Worm (Caenorhabditis elegans) whole organism, late embryonic: ENCODE data around the gene ech-3.

Experiments used
- C08G9.2 ChIP-seq: sonication (generic microtip); optimal IDR thresholded peaks from 2 replicates; lab custom pipeline; 2016; ENCODE audit warnings: mild to moderate bottlenecking, missing genetic modification characterization, moderate library complexity, missing compliant biosample characterization
- T23F11.4 ChIP-seq: fragments of 200-800 bp; sonication (Bioruptor generic); optimal IDR thresholded peaks from 2 replicates; lab custom pipeline; 2018; ENCODE audit warnings: mild to moderate bottlenecking, missing genetic modification characterization, missing compliant biosample characterization
- ahr-1 ChIP-seq: sonication (generic microtip); optimal IDR thresholded peaks from 2 replicates; lab custom pipeline; 2016; ENCODE audit warnings: missing genetic modification characterization, missing compliant biosample characterization
- ceh-18 ChIP-seq: sonication (generic microtip); optimal IDR thresholded peaks from 2 replicates; lab custom pipeline; 2016; ENCODE audit warnings: missing genetic modification characterization, missing compliant biosample characterization
- ceh-19 ChIP-seq: fragments of 200-800 bp; sonication (Bioruptor generic); optimal IDR thresholded peaks from 2 replicates; lab custom pipeline; 2018; ENCODE audit warnings: mild to moderate bottlenecking, missing genetic modification characterization, missing compliant biosample characterization
- ceh-2 ChIP-seq: sonication (generic microtip); optimal IDR thresholded peaks from 2 replicates; lab custom pipeline; 2016; ENCODE audit warnings: missing genotype, missing genetic modification characterization, missing compliant biosample characterization
- ceh-22 ChIP-seq: sonication (generic microtip); optimal IDR thresholded peaks from 2 replicates; lab custom pipeline; 2017; ENCODE audit warnings: missing biosample characterization, missing genetic modification characterization
- ceh-31 ChIP-seq: sonication (generic microtip); optimal IDR thresholded peaks from 2 replicates; lab custom pipeline; 2016; ENCODE audit warnings: missing genetic modification characterization, missing compliant biosample characterization
- ceh-34 ChIP-seq: sonication (generic microtip); optimal IDR thresholded peaks from 2 replicates; lab custom pipeline; 2016; ENCODE audit warnings: mild to moderate bottlenecking, missing genetic modification characterization, missing compliant biosample characterization
- ceh-45 ChIP-seq: fragments of 200-800 bp; sonication (Bioruptor generic); IDR thresholded peaks from 2 replicates; pipeline ENCODE4 v1.3.6; 2022; ENCODE audit warnings: missing genetic modification reagents, missing genetic modification characterization, missing compliant biosample characterization
- che-1 ChIP-seq: sonication (generic microtip); optimal IDR thresholded peaks from 2 replicates; lab custom pipeline; 2016; ENCODE audit warnings: mild to moderate bottlenecking, missing genetic modification characterization, missing compliant biosample characterization
- dmd-4 ChIP-seq: sonication (generic microtip); optimal IDR thresholded peaks from 2 replicates; lab custom pipeline; 2016; ENCODE audit warnings: borderline replicate concordance, missing genetic modification characterization, missing compliant biosample characterization
- elt-2 ChIP-seq: sonication (generic microtip); optimal IDR thresholded peaks from 2 replicates; lab custom pipeline; 2016; ENCODE audit warnings: missing genetic modification reagents, missing genetic modification characterization, missing compliant biosample characterization
- elt-4 ChIP-seq: sonication (generic microtip); optimal IDR thresholded peaks from 2 replicates; lab custom pipeline; 2016; ENCODE audit warnings: missing genetic modification characterization, missing compliant biosample characterization
- ets-4 ChIP-seq: sonication (generic microtip); optimal IDR thresholded peaks from 2 replicates; lab custom pipeline; 2016; ENCODE audit warnings: missing genetic modification characterization, missing compliant biosample characterization
- fkh-10 ChIP-seq: fragments of 150-350 bp; optimal IDR thresholded peaks from 2 replicates; lab custom pipeline; 2014; ENCODE audit warnings: missing biosample characterization, missing genetic modification reagents, missing genetic modification characterization
- hlh-13 ChIP-seq: fragments of 200-800 bp; sonication (Bioruptor generic); optimal IDR thresholded peaks from 2 replicates; lab custom pipeline; 2018; ENCODE audit warnings: mild to moderate bottlenecking, missing genetic modification characterization, missing compliant biosample characterization
- hlh-6 ChIP-seq: sonication (generic microtip); optimal IDR thresholded peaks from 2 replicates; lab custom pipeline; 2016; ENCODE audit warnings: missing genotype, missing genetic modification characterization, missing compliant biosample characterization
- lim-6 ChIP-seq: sonication (generic microtip); optimal IDR thresholded peaks from 2 replicates; lab custom pipeline; 2016; ENCODE audit warnings: missing genetic modification characterization, missing compliant biosample characterization
- lin-11 ChIP-seq: fragments of 200-800 bp; sonication (Bioruptor generic); optimal IDR thresholded peaks from 2 replicates; lab custom pipeline; 2018; ENCODE audit warnings: mild to moderate bottlenecking, missing genetic modification characterization, missing compliant biosample characterization
- madf-2 ChIP-seq: sonication (generic microtip); optimal IDR thresholded peaks from 2 replicates; lab custom pipeline; 2017; ENCODE audit warnings: missing genetic modification characterization, missing compliant biosample characterization
- mec-3 ChIP-seq: sonication (generic microtip); optimal IDR thresholded peaks from 2 replicates; lab custom pipeline; 2016; ENCODE audit warnings: borderline replicate concordance, missing genetic modification characterization, missing compliant biosample characterization
- nfya-1 ChIP-seq: sonication (generic microtip); optimal IDR thresholded peaks from 2 replicates; lab custom pipeline; 2017; ENCODE audit warnings: missing genetic modification characterization, mild to moderate bottlenecking, missing compliant biosample characterization, antibody characterized with exemption, moderate library complexity
- nhr-11 ChIP-seq: fragments of 150-350 bp; optimal IDR thresholded peaks from 2 replicates; lab custom pipeline; 2014; ENCODE audit warnings: missing biosample characterization, missing genetic modification characterization
- nhr-232 ChIP-seq: sonication (generic microtip); optimal IDR thresholded peaks from 2 replicates; lab custom pipeline; 2016; ENCODE audit warnings: missing genetic modification characterization, missing compliant biosample characterization
- npax-4 ChIP-seq: sonication (generic microtip); optimal IDR thresholded peaks from 2 replicates; lab custom pipeline; 2016; ENCODE audit warnings: missing genetic modification characterization, missing compliant biosample characterization
- pag-3 ChIP-seq: sonication (generic microtip); optimal IDR thresholded peaks from 2 replicates; lab custom pipeline; 2016; ENCODE audit warnings: missing compliant biosample characterization, missing genetic modification characterization, borderline replicate concordance
- pax-1 ChIP-seq: fragments of 150-350 bp; optimal IDR thresholded peaks from 2 replicates; lab custom pipeline; 2014; ENCODE audit warnings: missing biosample characterization, missing genetic modification characterization
- pha-2 ChIP-seq: sonication (generic microtip); optimal IDR thresholded peaks from 2 replicates; lab custom pipeline; 2017; ENCODE audit warnings: mild to moderate bottlenecking, missing genetic modification characterization, missing compliant biosample characterization
- pqm-1 ChIP-seq: sonication (generic microtip); optimal IDR thresholded peaks from 2 replicates; lab custom pipeline; 2016; ENCODE audit warnings: missing genetic modification characterization, missing compliant biosample characterization
- ref-2 ChIP-seq: sonication (generic microtip); optimal IDR thresholded peaks from 2 replicates; lab custom pipeline; 2016; ENCODE audit warnings: missing genetic modification characterization, missing compliant biosample characterization
- rnt-1 ChIP-seq: sonication (generic microtip); optimal IDR thresholded peaks from 2 replicates; lab custom pipeline; 2016; ENCODE audit warnings: missing genetic modification characterization, missing compliant biosample characterization
- sdc-2 ChIP-seq: sonication (generic microtip); optimal IDR thresholded peaks from 2 replicates; lab custom pipeline; 2016; ENCODE audit warnings: missing genotype, missing genetic modification characterization, missing compliant biosample characterization
- tbx-2 ChIP-seq: sonication (generic microtip); optimal IDR thresholded peaks from 2 replicates; lab custom pipeline; 2016; ENCODE audit warnings: missing genetic modification characterization, missing compliant biosample characterization
- unc-42 ChIP-seq: sonication (generic microtip); optimal IDR thresholded peaks from 2 replicates; lab custom pipeline; 2016; ENCODE audit warnings: missing genotype, missing genetic modification characterization, missing compliant biosample characterization
- unc-55 ChIP-seq: sonication (generic microtip); optimal IDR thresholded peaks from 2 replicates; lab custom pipeline; 2017; ENCODE audit warnings: missing biosample characterization, missing genetic modification reagents, missing genetic modification characterization

Gene ech-3

DNA sequence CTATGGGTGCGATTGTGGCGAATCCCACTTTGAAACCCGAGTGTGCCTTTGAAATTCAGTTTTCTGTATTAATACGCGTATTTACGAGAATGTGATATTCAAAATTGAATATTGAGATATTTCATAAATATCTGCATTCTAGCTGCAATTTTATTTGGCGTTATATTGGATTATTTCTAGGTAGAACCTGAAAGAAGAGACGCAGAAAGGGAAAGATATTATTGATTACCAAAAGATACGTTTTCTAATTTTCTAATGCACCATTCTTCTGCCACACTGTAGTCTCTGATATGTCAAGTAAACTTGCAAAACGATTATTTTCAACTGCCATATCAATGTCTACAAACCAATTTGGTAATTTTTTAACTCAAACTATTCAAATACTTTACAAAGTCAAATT lies at the start of gene ech-3:
TSS of gene ech-3 (plus strand) at position 178 of the 400 bp plus-strand sequence.
- no peak for TF ChIP-seq che-1 (tag; lab: Kevin White, UChicago)
- TF ChIP-seq npax-4 = no peak
- no peak for TF ChIP-seq nhr-232
- no peak for TF ChIP-seq rnt-1 (tag; lab: Kevin White, UChicago)
- TF ChIP-seq elt-4 (tag; lab: Kevin White, UChicago) = no peak
- no peak for TF ChIP-seq nhr-11 (tag; lab: Kevin White, UChicago)
- no peak for TF ChIP-seq ceh-22 (tag; lab: Kevin White, UChicago)
- no peak for TF ChIP-seq ceh-18 (tag; lab: Kevin White, UChicago)
- no peak for TF ChIP-seq ceh-34
- no peak for TF ChIP-seq dmd-4
- no peak for TF ChIP-seq fkh-10 (GFP tag; lab: Kevin White, UChicago)
- no peak for TF ChIP-seq ahr-1 (tag; lab: Kevin White, UChicago)
- TF ChIP-seq mec-3 (tag; lab: Kevin White, UChicago) = no peak

- TF ChIP-seq ceh-22 (tag; lab: Kevin White, UChicago) (no peak), ceh-34 (no peak), dmd-4 (peak; percentile 26), fkh-10 (GFP tag; lab: Kevin White, UChicago) (no peak), unc-42 (peak; percentile 20), ets-4 (tag; lab: Kevin White, UChicago) (no peak), elt-2 (tag; lab: Kevin White, UChicago) (peak; percentile 56), unc-55 (GFP tag; lab: Kevin White, UChicago) (no peak), pqm-1 (tag; lab: Kevin White, UChicago) (peak; percentile 1), lin-11 (tag; lab: Kevin White, UChicago) (no peak)
- TF ChIP-seq, all 69 proteins: peak for 4
Observed at ce11 chrV:7977701-7978461, 44.1 kb upstream of the ech-3 start, which contains the start of gene let-413. let-413 (minus strand) TSS chrV:7977776.

DNA sequence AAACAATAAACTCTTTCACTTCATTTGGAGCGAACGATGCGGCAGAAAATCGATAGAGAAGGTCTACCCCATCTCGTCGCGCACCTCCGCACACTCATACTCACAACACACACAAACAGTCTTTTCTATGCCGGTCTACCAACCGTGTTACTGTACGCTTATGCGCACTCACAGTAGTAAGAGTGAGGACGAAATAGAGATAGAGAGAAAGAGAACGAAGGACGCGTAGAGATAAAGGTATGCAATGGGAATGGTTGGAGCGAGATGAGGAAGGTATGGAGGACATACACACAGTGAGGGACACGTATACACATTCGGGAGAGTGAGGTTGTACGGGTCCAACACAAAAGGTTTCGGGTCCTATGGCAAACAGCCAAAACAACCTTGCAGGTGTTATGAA lies 43.2 kb upstream of the ech-3 start:
- TF ChIP-seq pax-1 (tag; lab: Kevin White, UChicago) (no peak), fkh-10 (GFP tag; lab: Kevin White, UChicago) (no peak), C08G9.2 (tag; lab: Kevin White, UChicago) (no peak), ceh-45 (no peak), sdc-2 (peak; percentile 15), pag-3 (tag; lab: Kevin White, UChicago) (no peak), ceh-18 (tag; lab: Kevin White, UChicago) (peak; percentile 11), lim-6 (tag; lab: Kevin White, UChicago) (no peak), ceh-2 (tag; lab: Kevin White, UChicago) (peak; percentile 15), hlh-6 (peak; percentile 28), pqm-1 (tag; lab: Kevin White, UChicago) (no peak), pha-2 (tag; lab: Kevin White, UChicago) (no peak), ceh-34 (peak; percentile 14), nfya-1 (tag; lab: Kevin White, UChicago) (peak; percentile 48), T23F11.4 (GFP tag; lab: Kevin White, UChicago) (peak; percentile 52), hlh-13 (GFP tag; lab: Kevin White, UChicago) (no peak), tbx-2 (tag; lab: Kevin White, UChicago) (peak; percentile 37), elt-2 (tag; lab: Kevin White, UChicago) (peak; percentile 12), ref-2 (tag; lab: Kevin White, UChicago) (peak; percentile 69), ceh-31 (tag; lab: Kevin White, UChicago) (peak; percentile 39), madf-2 (tag; lab: Kevin White, UChicago) (peak; percentile 26), ceh-19 (no peak)
